Fruit fly (Drosophila melanogaster) whole organism, embryonic: ENCODE data around the gene CG14659.

Experiments
- Atf6 ChIP-seq: fragments of 200-800 bp; sonication (Bioruptor generic); IDR thresholded peaks from 2 replicates; pipeline ENCODE4 v1.3.6; 2022; ENCODE audit warnings: missing biosample characterization, missing genetic modification characterization
- Awh ChIP-seq: fragments of 200-800 bp; sonication (Bioruptor generic); IDR thresholded peaks from 2 replicates; pipeline ENCODE4, ENCODE4 v1.3.6; 2022; ENCODE audit warnings: missing biosample characterization, missing genetic modification characterization
- B-H1 ChIP-seq: fragments of 200-800 bp; sonication (Bioruptor generic); IDR thresholded peaks from 3 replicates; pipeline ENCODE4 v1.3.6; 2022; ENCODE audit warnings: missing biosample characterization, missing genetic modification characterization
- CG10147 ChIP-seq: fragments of 200-800 bp; sonication (Bioruptor generic); optimal IDR thresholded peaks from 2 replicates; lab custom pipeline; 2019; ENCODE audit warnings: missing biosample characterization, mild to moderate bottlenecking, missing genetic modification characterization, moderate library complexity
- CG11398 ChIP-seq: fragments of 200-800 bp; sonication (Bioruptor generic); optimal IDR thresholded peaks from 2 replicates; lab custom pipeline; 2016; ENCODE audit warnings: missing biosample characterization, missing genetic modification characterization
- CG11696 ChIP-seq: fragments of 200-800 bp; sonication (Bioruptor generic); IDR thresholded peaks from 2 replicates; pipeline ENCODE4 v1.3.6; 2022; ENCODE audit warnings: missing biosample characterization, missing genetic modification characterization
- CG12744 ChIP-seq: fragments of 200-800 bp; sonication (Bioruptor generic); optimal IDR thresholded peaks from 2 replicates; lab custom pipeline; 2016; ENCODE audit warnings: missing biosample characterization, missing genetic modification characterization
- CG13624 ChIP-seq: fragments of 200-800 bp; sonication (Bioruptor generic); optimal IDR thresholded peaks from 2 replicates; lab custom pipeline; 2016; ENCODE audit warnings: missing biosample characterization, missing genetic modification characterization
- CG14441 ChIP-seq: fragments of 200-800 bp; sonication (Bioruptor generic); IDR thresholded peaks from 2 replicates; pipeline ENCODE4 v1.3.6; 2022; ENCODE audit warnings: missing biosample characterization, missing genetic modification characterization
- CG15011 ChIP-seq: fragments of 200-800 bp; sonication (Bioruptor generic); optimal IDR thresholded peaks from 3 replicates; lab custom pipeline; 2018; ENCODE audit warnings: missing biosample characterization, mild to moderate bottlenecking, missing genetic modification characterization
- CG15269 ChIP-seq: fragments of 200-800 bp; sonication (Bioruptor generic); optimal IDR thresholded peaks from 2 replicates; lab custom pipeline; 2018; ENCODE audit warnings: missing biosample characterization, mild to moderate bottlenecking, missing genetic modification characterization, moderate library complexity
- CG15479 ChIP-seq: fragments of 200-800 bp; sonication (Bioruptor generic); optimal IDR thresholded peaks from 3 replicates; lab custom pipeline; 2019; ENCODE audit warnings: missing biosample characterization, mild to moderate bottlenecking, missing genetic modification characterization, moderate library complexity
- CG1792 ChIP-seq: fragments of 200-800 bp; sonication (Bioruptor generic); optimal IDR thresholded peaks from 2 replicates; lab custom pipeline; 2016; ENCODE audit warnings: missing biosample characterization, missing genetic modification characterization
- CG2875 ChIP-seq: fragments of 200-800 bp; sonication (Bioruptor generic); optimal IDR thresholded peaks from 2 replicates; lab custom pipeline; 2017; ENCODE audit warnings: missing biosample characterization, mild to moderate bottlenecking, missing genetic modification characterization, missing genetic modification reagents
- CG30431 ChIP-seq: fragments of 200-800 bp; sonication (Bioruptor generic); optimal IDR thresholded peaks from 2 replicates; lab custom pipeline; 2017; ENCODE audit warnings: missing biosample characterization, missing genetic modification characterization
- CG31441 ChIP-seq: fragments of 200-800 bp; sonication (Bioruptor generic); IDR thresholded peaks from 2 replicates; pipeline ENCODE4 v1.3.6; 2022; ENCODE audit warnings: missing biosample characterization, missing genetic modification characterization
- CG34224 ChIP-seq: fragments of 200-800 bp; sonication (Bioruptor generic); IDR thresholded peaks from 3 replicates; pipeline ENCODE4 v1.3.6; 2022; ENCODE audit warnings: missing biosample characterization, missing genetic modification characterization; ENCODE audit not compliant: partially characterized antibody
- CG3838 ChIP-seq: fragments of 200-800 bp; sonication (Bioruptor generic); optimal IDR thresholded peaks from 3 replicates; lab custom pipeline; 2016; ENCODE audit warnings: missing biosample characterization, missing genetic modification characterization
- CG43689 ChIP-seq: fragments of 200-800 bp; sonication (Bioruptor generic); IDR thresholded peaks from 2 replicates; pipeline ENCODE4 v1.3.6; 2022; ENCODE audit warnings: missing biosample characterization, missing genetic modification characterization
- CG4730 ChIP-seq: fragments of 200-800 bp; sonication (Bioruptor generic); IDR thresholded peaks from 2 replicates; pipeline ENCODE4 v1.3.6; 2022; ENCODE audit warnings: missing biosample characterization, missing genetic modification characterization
- CG4854 ChIP-seq: fragments of 200-800 bp; sonication (Bioruptor generic); optimal IDR thresholded peaks from 2 replicates; lab custom pipeline; 2016; ENCODE audit warnings: missing biosample characterization, missing genetic modification characterization, inconsistent platforms
- CG6272 ChIP-seq: fragments of 200-800 bp; sonication (Bioruptor generic); IDR thresholded peaks from 2 replicates; pipeline ENCODE4 v1.3.6; 2022; ENCODE audit warnings: missing biosample characterization, missing genetic modification characterization
- CG7839 ChIP-seq: fragments of 200-800 bp; sonication (Bioruptor generic); optimal IDR thresholded peaks from 3 replicates; lab custom pipeline; 2018; ENCODE audit warnings: missing biosample characterization, mild to moderate bottlenecking, missing genetic modification characterization, moderate library complexity
- D19B ChIP-seq: fragments of 200-800 bp; sonication (Bioruptor generic); optimal IDR thresholded peaks from 2 replicates; lab custom pipeline; 2017; ENCODE audit warnings: missing biosample characterization, mild to moderate bottlenecking, missing genetic modification characterization
- Dll ChIP-seq: fragments of 200-800 bp; sonication (Bioruptor generic); IDR thresholded peaks from 4 replicates; pipeline ENCODE4 v1.3.6; 2022; ENCODE audit warnings: missing biosample characterization, missing genetic modification characterization; ENCODE audit not compliant: partially characterized antibody
- Gug ChIP-seq: fragments of 200-800 bp; sonication (Bioruptor generic); IDR thresholded peaks from 4 replicates; pipeline ENCODE4 v1.3.6; 2022; ENCODE audit warnings: missing biosample characterization, missing genetic modification characterization
- Hmx ChIP-seq: fragments of 200-800 bp; sonication (Bioruptor generic); optimal IDR thresholded peaks from 2 replicates; lab custom pipeline; 2016; ENCODE audit warnings: missing biosample characterization, missing genetic modification characterization
- Hr3 ChIP-seq: fragments of 200-800 bp; sonication (Bioruptor generic); optimal IDR thresholded peaks from 3 replicates; lab custom pipeline; 2016; ENCODE audit warnings: missing biosample characterization, missing genetic modification characterization
- Hr39 ChIP-seq: fragments of >200 bp; optimal IDR thresholded peaks from 2 replicates; lab custom pipeline; 2017
- Hr78 ChIP-seq, 2 experiments: fragments of 200-800 bp in 1 of 2; fragments of >200 bp in 1 of 2; sonication (Bioruptor generic) in 1 of 2; optimal IDR thresholded peaks; 2 replicates each; lab custom pipeline; 2017 to 2019; ENCODE audit warnings: missing biosample characterization in 2 of 2, missing genetic modification characterization in 2 of 2, mild to moderate bottlenecking in 1 of 2, moderate library complexity in 1 of 2
- Lim3 ChIP-seq: fragments of 200-800 bp; sonication (Bioruptor generic); IDR thresholded peaks from 2 replicates; pipeline ENCODE4 v1.3.6; 2022; ENCODE audit warnings: missing biosample characterization, missing genetic modification characterization
- NK7.1 ChIP-seq: fragments of 200-800 bp; sonication (Bioruptor generic); optimal IDR thresholded peaks from 3 replicates; lab custom pipeline; 2016; ENCODE audit warnings: missing biosample characterization, missing genetic modification characterization
- Nf-YA ChIP-seq: fragments of 200-800 bp; sonication (Bioruptor generic); IDR thresholded peaks from 2 replicates; pipeline ENCODE4 v1.3.6; 2022; ENCODE audit warnings: missing biosample characterization, missing genetic modification characterization
- Oli ChIP-seq: fragments of 200-800 bp; sonication (Bioruptor generic); optimal IDR thresholded peaks from 2 replicates; lab custom pipeline; 2018; ENCODE audit warnings: missing biosample characterization, mild to moderate bottlenecking, missing genetic modification characterization, moderate library complexity
- Opbp ChIP-seq: fragments of 200-800 bp; sonication (Bioruptor generic); IDR thresholded peaks from 3 replicates; pipeline ENCODE4 v1.3.6; 2022; ENCODE audit warnings: missing biosample characterization, missing genetic modification characterization; ENCODE audit not compliant: partially characterized antibody
- Poxn ChIP-seq: fragments of 200-800 bp; sonication (Bioruptor generic); IDR thresholded peaks from 2 replicates; pipeline ENCODE4 v1.3.6; 2022; ENCODE audit warnings: missing biosample characterization, missing genetic modification characterization
- aop ChIP-seq: fragments of 200-800 bp; sonication (Bioruptor generic); IDR thresholded peaks from 2 replicates; pipeline ENCODE4 v1.3.6; 2022; ENCODE audit warnings: missing biosample characterization, missing genetic modification characterization
- ase ChIP-seq: fragments of 200-800 bp; sonication (Bioruptor generic); IDR thresholded peaks from 3 replicates; pipeline ENCODE4 v1.3.6; 2022; ENCODE audit warnings: missing biosample characterization, missing genetic modification characterization
- cas ChIP-seq: fragments of 200-800 bp; sonication (Bioruptor generic); IDR thresholded peaks from 2 replicates; pipeline ENCODE4 v1.3.6; 2022; ENCODE audit warnings: missing biosample characterization, missing genetic modification characterization
- crol ChIP-seq: fragments of 200-800 bp; sonication (Bioruptor generic); IDR thresholded peaks from 2 replicates; pipeline ENCODE4 v1.3.6; 2022; ENCODE audit warnings: missing biosample characterization, missing genetic modification characterization
- fu2 ChIP-seq: fragments of 200-800 bp; sonication (Bioruptor generic); optimal IDR thresholded peaks from 2 replicates; lab custom pipeline; 2016; ENCODE audit warnings: missing biosample characterization, missing genetic modification characterization
- gcm ChIP-seq: fragments of 200-800 bp; sonication (Bioruptor generic); optimal IDR thresholded peaks from 2 replicates; lab custom pipeline; 2019; ENCODE audit warnings: missing biosample characterization, mild to moderate bottlenecking, missing genetic modification characterization, moderate library complexity
- hbn ChIP-seq: fragments of 200-800 bp; sonication (Bioruptor generic); IDR thresholded peaks from 2 replicates; pipeline ENCODE4 v1.3.6; 2022; ENCODE audit warnings: missing biosample characterization, missing genetic modification characterization; ENCODE audit not compliant: partially characterized antibody
- lola ChIP-seq, 3 experiments: fragments of >200 bp in 2 of 3; fragments of 200-800 bp in 1 of 3; sonication (Bioruptor generic) in 1 of 3; optimal IDR thresholded peaks; 2 replicates each; lab custom pipeline; 2017 to 2019; ENCODE audit warnings: missing biosample characterization in 3 of 3, missing genetic modification characterization in 3 of 3, mild to moderate bottlenecking in 1 of 3, moderate library complexity in 1 of 3
- nau ChIP-seq: fragments of 200-800 bp; sonication (Bioruptor generic); optimal IDR thresholded peaks from 3 replicates; lab custom pipeline; 2017; ENCODE audit warnings: missing biosample characterization, mild to moderate bottlenecking, missing genetic modification characterization, missing genetic modification reagents
- nmo ChIP-seq: fragments of 200-800 bp; sonication (Bioruptor generic); optimal IDR thresholded peaks from 2 replicates; lab custom pipeline; 2018; ENCODE audit warnings: missing biosample characterization, mild to moderate bottlenecking, missing genetic modification characterization, moderate library complexity
- stc ChIP-seq: fragments of 200-800 bp; sonication (Bioruptor generic); IDR thresholded peaks from 2 replicates; pipeline ENCODE4 v1.3.6; 2022; ENCODE audit warnings: missing biosample characterization, missing genetic modification characterization
- tgo ChIP-seq: fragments of 200-800 bp; sonication (Bioruptor generic); IDR thresholded peaks from 3 replicates; pipeline ENCODE4 v1.3.6; 2022; ENCODE audit warnings: missing biosample characterization, missing genetic modification characterization
- toy ChIP-seq: fragments of 200-800 bp; sonication (Bioruptor generic); IDR thresholded peaks from 2 replicates; pipeline ENCODE4 v1.3.6; 2022; ENCODE audit warnings: missing biosample characterization, missing genetic modification characterization
- trem ChIP-seq: fragments of 200-800 bp; optimal IDR thresholded peaks from 3 replicates; lab custom pipeline; 2019; ENCODE audit warnings: missing biosample characterization, mild to moderate bottlenecking, missing genetic modification characterization, moderate library complexity
- z ChIP-seq: fragments of 200-800 bp; sonication (Bioruptor generic); IDR thresholded peaks from 3 replicates; pipeline ENCODE4 v1.3.6; 2022; ENCODE audit warnings: missing biosample characterization, missing genetic modification characterization
- zfh2 ChIP-seq: fragments of 200-800 bp; sonication (Bioruptor generic); optimal IDR thresholded peaks from 2 replicates; lab custom pipeline; 2016; ENCODE audit warnings: missing biosample characterization, missing genetic modification characterization

CG14659 gene

DNA sequence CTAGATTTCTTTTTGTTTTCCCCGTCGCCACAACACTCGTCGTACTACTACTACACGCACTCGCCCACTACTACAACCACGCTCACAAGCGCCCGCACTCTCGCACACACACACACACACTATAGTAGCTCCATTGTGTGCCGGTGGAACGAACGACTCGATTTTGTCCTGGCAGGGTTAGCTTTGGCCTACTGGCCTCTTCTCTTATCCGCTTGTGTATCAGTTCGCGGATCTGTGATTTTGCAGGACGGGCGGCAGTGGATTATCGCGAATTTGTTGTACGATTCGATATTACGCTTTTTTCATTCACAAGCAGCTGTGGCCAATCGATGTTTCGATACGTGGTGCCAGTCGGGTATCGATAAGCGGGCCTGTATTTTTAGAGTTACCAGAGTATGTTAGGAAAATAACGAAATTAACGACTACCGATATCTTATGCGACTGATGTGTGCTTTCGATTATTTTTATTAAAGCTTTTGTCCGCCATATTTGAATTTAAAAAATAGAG, 9.9 kb downstream of the CG14659 start, which contains the start of gene CG14657 (continued):
- TF ChIP-seq Hr78 (GFP tag; optimal IDR thresholded peaks at IDR 0.05; lab: Kevin White, UChicago) (no peak), CG43689 (GFP tag; lab: Robert Waterston, UW) (no peak), trem (tag; lab: Kevin White, UChicago) (peak; percentile 74), Oli (tag; lab: Kevin White, UChicago) (no peak), CG30431 (GFP tag; lab: Kevin White, UChicago) (no peak), CG13624 (GFP tag; lab: Kevin White, UChicago) (peak; percentile 14), CG4854 (no peak), CG11696 (GFP tag; lab: Robert Waterston, UW) (no peak), Poxn (GFP tag; lab: Robert Waterston, UW) (no peak), CG15479 (GFP tag; lab: Kevin White, UChicago) (peak; percentile 10), B-H1 (GFP tag; lab: Robert Waterston, UW) (no peak), CG3838 (GFP tag; lab: Kevin White, UChicago) (no peak), CG4730 (GFP tag; lab: Robert Waterston, UW) (no peak), CG31441 (GFP tag; lab: Robert Waterston, UW) (no peak), crol (no peak), hbn (GFP tag; lab: Robert Waterston, UW) (peak; percentile 94), Atf6 (GFP tag; lab: Robert Waterston, UW) (no peak), Gug (GFP tag; lab: Robert Waterston, UW) (no peak), zfh2 (GFP tag; lab: Kevin White, UChicago) (no peak), fu2 (GFP tag; lab: Kevin White, UChicago) (no peak), Nf-YA (GFP tag; lab: Robert Waterston, UW) (no peak), nmo (peak; percentile 29), CG15269 (no peak), Hr39 (lab: Kevin White, UChicago) (no peak), CG2875 (GFP tag; lab: Kevin White, UChicago) (no peak), lola (GFP tag; optimal IDR thresholded peaks at IDR 0.05; lab: Kevin White, UChicago) (no peak), D19B (no peak), Opbp (GFP tag; lab: Robert Waterston, UW) (peak; percentile 93), CG11398 (GFP tag; lab: Kevin White, UChicago) (no peak), Lim3 (GFP tag; lab: Robert Waterston, UW) (no peak), aop (GFP tag; lab: Robert Waterston, UW) (no peak), Dll (GFP tag; lab: Robert Waterston, UW) (peak; percentile 98), Awh (no peak), stc (GFP tag; lab: Robert Waterston, UW) (no peak), CG6272 (GFP tag; lab: Robert Waterston, UW) (no peak), nau (GFP tag; lab: Kevin White, UChicago) (no peak), z (GFP tag; lab: Robert Waterston, UW) (no peak), CG15011 (GFP tag; lab: Kevin White, UChicago) (no peak), ase (GFP tag; lab: Robert Waterston, UW) (no peak), CG34224 (peak; percentile 94), NK7.1 (GFP tag; lab: Kevin White, UChicago) (no peak), CG12744 (GFP tag; lab: Kevin White, UChicago) (no peak), tgo (GFP tag; lab: Robert Waterston, UW) (no peak), CG1792 (GFP tag; lab: Kevin White, UChicago) (no peak), CG7839 (tag; lab: Kevin White, UChicago) (no peak), toy (GFP tag; lab: Robert Waterston, UW) (no peak), CG14441 (GFP tag; lab: Robert Waterston, UW) (no peak), gcm (GFP tag; lab: Kevin White, UChicago) (peak; percentile 82), Hr3 (GFP tag; lab: Kevin White, UChicago) (no peak), Hmx (GFP tag; lab: Kevin White, UChicago) (no peak), cas (GFP tag; lab: Robert Waterston, UW) (no peak), CG10147 (peak; percentile 39)
